Fruit fly (Drosophila melanogaster): ENCODE measurements around the gene Ipp.
A peak's percentile ranks its signal among the peaks of the same experiment; 100 is the strongest.

Ipp gene

DNA sequence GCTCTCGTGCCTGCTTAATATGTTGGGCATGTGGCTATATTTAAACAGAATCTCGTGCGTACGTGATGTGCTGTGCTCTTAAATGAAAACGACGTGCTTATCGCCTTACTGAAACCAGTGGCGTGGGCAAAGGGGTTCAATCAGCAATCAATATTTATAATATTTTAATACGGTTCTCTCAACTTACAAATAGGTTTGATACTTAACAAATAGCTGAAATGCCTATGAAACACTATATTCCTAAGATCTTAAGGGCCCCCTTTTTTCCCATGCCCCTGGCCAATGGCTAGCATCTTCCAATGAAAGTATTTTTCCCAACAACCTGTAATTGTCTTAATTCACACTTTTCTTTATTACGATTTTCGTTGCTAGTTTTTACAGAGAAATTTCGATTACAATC, 42.9 kb upstream of the Ipp start (continued):
- TF ChIP-seq Opbp (GFP tag; IDR thresholded peaks at IDR 0.05; ENCODE audit: partially characterized antibody): no peak
- TF ChIP-seq Hr51 (GFP tag; optimal IDR thresholded peaks at IDR 0.05): peak; percentile 56 to 61
- TF ChIP-seq eve (GFP tag; optimal IDR thresholded peaks at IDR 0.05): peak in 1 of 2 experiments; percentile 65
- peak; percentile 79 for TF ChIP-seq CG31441 (GFP tag; IDR thresholded peaks at IDR 0.05)
- TF ChIP-seq dati (GFP tag; IDR thresholded peaks at IDR 0.05): 0 out of 2 replicates have a peak, but pooled peaks have one; percentile 27
- TF ChIP-seq ham (GFP tag; IDR thresholded peaks at IDR 0.05): no peak
- peak; percentile 12 for TF ChIP-seq caup (GFP tag; optimal IDR thresholded peaks at IDR 0.05; ENCODE audit: severe bottlenecking)
- no peak for TF ChIP-seq D (optimal IDR thresholded peaks at IDR 0.05)
- TF ChIP-seq D (GFP tag; optimal IDR thresholded peaks at IDR 0.05): peak; percentile 63
- TF ChIP-seq en (GFP tag; optimal IDR thresholded peaks at IDR 0.05): peak; percentile 36
- TF ChIP-seq CG14441 (GFP tag; IDR thresholded peaks at IDR 0.05): peak; percentile 64; the same call in 1 of the 2 replicates
- no peak for TF ChIP-seq h (optimal IDR thresholded peaks at IDR 0.05)
- TF ChIP-seq luna (GFP tag; optimal IDR thresholded peaks at IDR 0.05): no peak
- TF ChIP-seq Lhr (GFP tag; optimal IDR thresholded peaks at IDR 0.05): peak; percentile 29
- TF ChIP-seq vnd (GFP tag; IDR thresholded peaks at IDR 0.05; ENCODE audit: partially characterized antibody): no peak
- no peak for TF ChIP-seq br (optimal IDR thresholded peaks at IDR 0.05)
- TF ChIP-seq jigr1 (GFP tag; IDR thresholded peaks at IDR 0.05): no peak
- TF ChIP-seq CG7928 (GFP tag; optimal IDR thresholded peaks at IDR 0.05): no peak
- peak; percentile 15 for TF ChIP-seq CG3838 (GFP tag; optimal IDR thresholded peaks at IDR 0.05)
- TF ChIP-seq zfh2 (GFP tag; optimal IDR thresholded peaks at IDR 0.05): no peak
- TF ChIP-seq btn (GFP tag; optimal IDR thresholded peaks at IDR 0.05): no peak
- TF ChIP-seq CG4854 (GFP tag; optimal IDR thresholded peaks at IDR 0.05): peak; percentile 42
- TF ChIP-seq usp (GFP tag; optimal IDR thresholded peaks at IDR 0.05): no peak
- TF ChIP-seq oc (tag; optimal IDR thresholded peaks at IDR 0.05): peak; percentile 47
- peak; percentile 70; the same call in 2 of the 3 replicates for TF ChIP-seq ken (GFP tag; IDR thresholded peaks at IDR 0.05)
- no peak for TF ChIP-seq CG5953 (GFP tag; IDR thresholded peaks at IDR 0.05)
- peak; percentile 32 for TF ChIP-seq CG15514 (GFP tag; optimal IDR thresholded peaks at IDR 0.05)
- peak; percentile 43 for TF ChIP-seq HLH54F (GFP tag; optimal IDR thresholded peaks at IDR 0.05)
- no peak for TF ChIP-seq B-H2 (GFP tag; optimal IDR thresholded peaks at IDR 0.05)
- peak; percentile 80 for TF ChIP-seq phol (tag; optimal IDR thresholded peaks at IDR 0.05)
- peak; percentile 90 for TF ChIP-seq Rfx (GFP tag; IDR thresholded peaks at IDR 0.05)
- TF ChIP-seq CG6272 (GFP tag; IDR thresholded peaks at IDR 0.05): peak; percentile 60
- TF ChIP-seq CG8944 (GFP tag; optimal IDR thresholded peaks at IDR 0.05): no peak
- no peak for TF ChIP-seq CG13894 (tag; optimal IDR thresholded peaks at IDR 0.05)
- peak; percentile 59 for TF ChIP-seq CG14667 (GFP tag; IDR thresholded peaks at IDR 0.05)
- peak; percentile 73 for TF ChIP-seq Hsf (GFP tag; optimal IDR thresholded peaks at IDR 0.05)
- TF ChIP-seq gem (tag; optimal IDR thresholded peaks at IDR 0.05): peak; percentile 85
- TF ChIP-seq CG12744 (GFP tag; optimal IDR thresholded peaks at IDR 0.05): peak; percentile 51
- TF ChIP-seq Deaf1 (tag; optimal IDR thresholded peaks at IDR 0.05): peak; percentile 19
- TF ChIP-seq zen (tag; optimal IDR thresholded peaks at IDR 0.05): peak; percentile 78
- TF ChIP-seq CG11696 (GFP tag; IDR thresholded peaks at IDR 0.05): peak; percentile 58
- peak; percentile 82 for TF ChIP-seq unpg (GFP tag; optimal IDR thresholded peaks at IDR 0.05)
- TF ChIP-seq lilli (GFP tag; optimal IDR thresholded peaks at IDR 0.05): peak; percentile 71
- peak; percentile 53 for TF ChIP-seq CG10209 (GFP tag; optimal IDR thresholded peaks at IDR 0.05)
- 0 out of 2 replicates have a peak, but pooled peaks have one; percentile 30 for TF ChIP-seq cas (GFP tag; IDR thresholded peaks at IDR 0.05)
- no peak for TF ChIP-seq CG10431 (GFP tag; optimal IDR thresholded peaks at IDR 0.05)
- TF ChIP-seq CG34224 (GFP tag; IDR thresholded peaks at IDR 0.05; ENCODE audit: partially characterized antibody): no peak
- no peak for TF ChIP-seq emc (GFP tag; optimal IDR thresholded peaks at IDR 0.05)
- TF ChIP-seq so (GFP tag; IDR thresholded peaks at IDR 0.05): peak; percentile 64; the same call in 1 of the 3 replicates
- TF ChIP-seq CG8359 (GFP tag; optimal IDR thresholded peaks at IDR 0.05; ENCODE audit: borderline replicate concordance): peak; percentile 23
- peak; percentile 41; the same call in 2 of the 3 replicates for TF ChIP-seq CG14050 (GFP tag; IDR thresholded peaks at IDR 0.05)
- 0 out of 3 replicates have a peak, but pooled peaks have one; percentile 22 for TF ChIP-seq B-H1 (GFP tag; IDR thresholded peaks at IDR 0.05)
